Fruit fly (Drosophila melanogaster) whole organism, embryonic: Measurements from ENCODE around the gene CG10562.

ENCODE experiments used
- CG11456 ChIP-seq: fragments of 200-800 bp; sonication (Bioruptor generic); IDR thresholded peaks from 3 replicates; pipeline ENCODE4 v1.3.6; 2022; ENCODE audit warnings: missing biosample characterization, missing genetic modification characterization
- CG1602 ChIP-seq: fragments of 200-800 bp; sonication (Bioruptor generic); optimal IDR thresholded peaks from 3 replicates; lab custom pipeline; 2016; ENCODE audit warnings: missing biosample characterization, missing genetic modification characterization
- Hr39 ChIP-seq: fragments of >200 bp; optimal IDR thresholded peaks from 2 replicates; lab custom pipeline; 2017
- ara ChIP-seq: fragments of 200-800 bp; sonication (Bioruptor generic); IDR thresholded peaks from 2 replicates; pipeline ENCODE4 v1.3.6; 2022; ENCODE audit warnings: missing biosample characterization, missing genetic modification characterization
- caup ChIP-seq: fragments of 200-800 bp; sonication (Bioruptor generic); optimal IDR thresholded peaks from 3 replicates; lab custom pipeline; 2017; ENCODE audit warnings: missing biosample characterization, mild to moderate bottlenecking, missing genetic modification characterization, moderate library complexity; ENCODE audit not compliant: severe bottlenecking
- ewg ChIP-seq: fragments of 200-800 bp; sonication (Bioruptor generic); optimal IDR thresholded peaks from 3 replicates; lab custom pipeline; 2017; ENCODE audit warnings: mild to moderate bottlenecking, missing biosample characterization, missing genetic modification reagents, missing genetic modification characterization

DNA sequence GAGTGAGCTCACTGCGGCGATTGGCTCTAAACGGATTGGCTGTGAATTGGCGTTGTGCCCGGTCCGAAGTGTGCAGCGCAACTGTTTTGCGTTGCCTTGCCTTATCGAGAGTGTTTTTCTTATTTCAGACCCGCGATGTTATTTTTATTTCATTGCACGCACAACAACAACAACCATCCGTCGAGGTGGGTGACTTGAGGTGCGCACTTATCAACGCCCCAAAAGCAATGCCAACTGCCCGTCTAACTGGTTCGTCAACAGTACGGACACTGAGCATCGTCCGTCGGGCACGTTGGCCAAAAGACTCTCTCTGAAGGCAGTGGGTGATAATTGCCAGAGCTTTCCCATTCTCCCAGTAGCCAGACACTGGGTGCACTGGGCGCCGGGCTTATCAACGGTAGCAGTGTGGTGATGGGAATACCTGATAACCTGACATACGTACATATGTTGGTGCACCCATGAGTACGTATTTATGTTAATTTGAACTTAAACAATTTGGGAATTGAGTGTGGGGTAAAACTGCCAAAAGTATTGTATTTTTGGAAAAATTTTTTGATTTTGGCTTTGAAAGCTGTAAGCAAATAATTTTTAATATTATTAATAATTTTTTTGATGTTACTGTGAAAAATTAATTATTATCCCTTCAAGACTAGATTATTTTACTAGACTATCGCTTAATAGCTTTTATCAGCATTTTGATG is 27.1 kb downstream of the CG10562 start, which contains the start of gene CG31102:
- no peak for TF ChIP-seq ewg (GFP tag; lab: Kevin White, UChicago)
- no peak for TF ChIP-seq CG1602 (GFP tag; lab: Kevin White, UChicago)
- TF ChIP-seq CG11456 (GFP tag; lab: Robert Waterston, UW) = no peak
- TF ChIP-seq Hr39 (lab: Kevin White, UChicago) = no peak
- TF ChIP-seq ara (GFP tag; lab: Robert Waterston, UW) = no peak
- TF ChIP-seq caup (GFP tag; lab: Kevin White, UChicago) = no peak
